Worm (Caenorhabditis elegans) whole organism, young adult: ENCODE results near the gene nac-1.

ENCODE experiments used
- F23B12.7 ChIP-seq: sonication (generic microtip); optimal IDR thresholded peaks from 2 replicates; lab custom pipeline; 2017; ENCODE audit warnings: missing genetic modification characterization, mild to moderate bottlenecking, missing compliant biosample characterization, antibody characterized with exemption, moderate library complexity; ENCODE audit not compliant: insufficient read depth
- F57A8.1 ChIP-seq: fragments of 200-800 bp; sonication (Bioruptor generic); optimal IDR thresholded peaks from 2 replicates; lab custom pipeline; 2018; ENCODE audit warnings: mild to moderate bottlenecking, missing genetic modification characterization, moderate library complexity, missing compliant biosample characterization
- K11D2.4 ChIP-seq: fragments of 200-800 bp; sonication (Bioruptor generic); IDR thresholded peaks from 2 replicates; pipeline ENCODE4 v1.3.6; 2022; ENCODE audit warnings: missing genetic modification reagents, missing genetic modification characterization, missing compliant biosample characterization
- Y56A3A.18 ChIP-seq: fragments of 200-800 bp; sonication (Bioruptor generic); IDR thresholded peaks from 2 replicates; pipeline ENCODE4 v1.3.6; 2022; ENCODE audit warnings: missing genetic modification reagents, missing genetic modification characterization, missing compliant biosample characterization
- Y79H2A.3 ChIP-seq: fragments of 200-800 bp; sonication (Bioruptor generic); conservative IDR thresholded peaks from 2 replicates; pipeline ENCODE4 v1.3.6; 2022; ENCODE audit warnings: missing genetic modification reagents, missing genetic modification characterization, missing compliant biosample characterization
- ama-1 ChIP-seq, 3 experiments: fragments of 150-350 bp in 1 of 3; sonication (generic microtip) in 2 of 3; optimal IDR thresholded peaks; 2 replicates each; lab custom pipeline; 2014 to 2018; ENCODE audit warnings: missing biosample characterization in 2 of 3, missing genetic modification characterization in 2 of 3, missing genetic modification reagents in 2 of 3
- attf-5 ChIP-seq: fragments of 200-800 bp; sonication (Bioruptor generic); optimal IDR thresholded peaks from 2 replicates; lab custom pipeline; 2018; ENCODE audit warnings: mild to moderate bottlenecking, missing genetic modification characterization, missing compliant biosample characterization
- dpl-1 ChIP-seq: fragments of 150-350 bp; optimal IDR thresholded peaks from 2 replicates; lab custom pipeline; 2014; ENCODE audit warnings: missing biosample characterization, missing genetic modification reagents, missing genetic modification characterization
- hrde-1 ChIP-seq: sonication (generic microtip); optimal IDR thresholded peaks from 2 replicates; lab custom pipeline; 2016; ENCODE audit warnings: missing genetic modification characterization, mild to moderate bottlenecking, missing compliant biosample characterization, moderate library complexity, missing genotype, missing genetic modification reagents, borderline replicate concordance
- madf-6 ChIP-seq: fragments of 200-800 bp; sonication (Bioruptor generic); IDR thresholded peaks from 2 replicates; pipeline ENCODE4 v1.3.6; 2022; ENCODE audit warnings: missing genetic modification reagents, missing genetic modification characterization, missing compliant biosample characterization
- snpc-4 ChIP-seq, 5 experiments: fragments of 150-350 bp in 1 of 5; sonication (generic microtip) in 4 of 5; optimal IDR thresholded peaks; 2 replicates each; lab custom pipeline; 2014 to 2018; ENCODE audit warnings: missing genetic modification characterization in 5 of 5, missing biosample characterization in 3 of 5, antibody characterized with exemption in 2 of 5, mild to moderate bottlenecking in 2 of 5, missing compliant biosample characterization in 2 of 5, missing genotype in 2 of 5, moderate library complexity in 2 of 5, missing genetic modification reagents in 1 of 5
- unc-130 ChIP-seq: sonication (generic microtip); optimal IDR thresholded peaks from 2 replicates; lab custom pipeline; 2016; ENCODE audit warnings: missing genetic modification reagents, missing genetic modification characterization, missing compliant biosample characterization
- unc-62 ChIP-seq: fragments of 150-350 bp; optimal IDR thresholded peaks from 2 replicates; lab custom pipeline; 2014; ENCODE audit warnings: missing biosample characterization, missing genetic modification reagents, missing genetic modification characterization

DNA sequence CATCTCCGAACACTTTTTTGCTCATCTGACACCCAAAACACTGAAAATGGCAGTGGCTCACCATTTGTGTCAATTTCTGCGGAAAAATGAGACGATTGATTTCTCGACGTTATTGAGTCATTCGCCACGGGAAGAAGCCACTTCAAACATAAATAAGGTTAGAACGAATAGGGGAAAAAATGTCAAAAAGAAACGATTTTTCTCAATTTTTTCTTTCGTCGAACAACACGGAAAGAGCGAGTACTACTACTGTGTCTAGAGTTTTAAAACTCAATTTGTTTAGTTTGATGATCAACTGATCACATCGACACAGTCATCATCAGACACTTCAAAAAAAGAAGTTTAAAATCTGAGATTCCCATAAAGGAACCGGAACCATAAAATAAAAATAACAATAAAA lies 25.9 kb downstream of the nac-1 start:
- TF ChIP-seq ama-1 (optimal IDR thresholded peaks at IDR 0.05; lab: Kevin White, UChicago), result no peak
- TF ChIP-seq ama-1 (GFP tag; optimal IDR thresholded peaks at IDR 0.05; lab: Kevin White, UChicago), result no peak
- TF ChIP-seq F57A8.1 (GFP tag; lab: Kevin White, UChicago), result no peak
- no peak for TF ChIP-seq F23B12.7 (tag; lab: Kevin White, UChicago)
- TF ChIP-seq madf-6 (GFP tag; lab: Robert Waterston, UW), result no peak
- no peak for TF ChIP-seq snpc-4 (GFP tag; optimal IDR thresholded peaks at IDR 0.05; lab: Kevin White, UChicago)
- no peak for TF ChIP-seq snpc-4 (tag; optimal IDR thresholded peaks at IDR 0.05; lab: Kevin White, UChicago)
- TF ChIP-seq attf-5 (GFP tag; lab: Kevin White, UChicago), result no peak
- no peak for TF ChIP-seq unc-62 (GFP tag; lab: Kevin White, UChicago)
- TF ChIP-seq hrde-1 (tag; lab: Kevin White, UChicago), result no peak
- TF ChIP-seq unc-130, result no peak
- no peak for TF ChIP-seq Y56A3A.18 (GFP tag; lab: Robert Waterston, UW)
- no peak for TF ChIP-seq dpl-1 (GFP tag; lab: Kevin White, UChicago)
- no peak for TF ChIP-seq K11D2.4 (GFP tag; lab: Robert Waterston, UW)
- TF ChIP-seq Y79H2A.3 (GFP tag; lab: Robert Waterston, UW), result no peak
